Fruit fly (Drosophila melanogaster) whole organism, adult: ENCODE data around the gene CCT1.

Source experiments
- CG12768 ChIP-seq: fragments of 200-800 bp; sonication (Bioruptor generic); optimal IDR thresholded peaks from 2 replicates; lab custom pipeline; 2017; ENCODE audit warnings: missing biosample characterization, missing genetic modification characterization, mild to moderate bottlenecking, moderate library complexity, missing genetic modification reagents
- CG7101 ChIP-seq: fragments of 200-800 bp; sonication (Bioruptor generic); optimal IDR thresholded peaks from 2 replicates; lab custom pipeline; 2018; ENCODE audit warnings: missing biosample characterization, mild to moderate bottlenecking, missing genetic modification characterization, moderate library complexity
- bab1 ChIP-seq: fragments of 200-800 bp; sonication (Bioruptor generic); optimal IDR thresholded peaks from 3 replicates; lab custom pipeline; 2019; ENCODE audit warnings: missing biosample characterization, mild to moderate bottlenecking, missing genetic modification characterization, moderate library complexity
- cnc ChIP-seq, 2 experiments: fragments of >200 bp; optimal IDR thresholded peaks; 2 replicates each; lab custom pipeline; 2017
- kay ChIP-seq: fragments of 200-800 bp; sonication (Bioruptor generic); peaks from one replicate; lab custom pipeline; 2016; ENCODE audit warnings: missing biosample characterization, missing genetic modification characterization, borderline replicate concordance

DNA sequence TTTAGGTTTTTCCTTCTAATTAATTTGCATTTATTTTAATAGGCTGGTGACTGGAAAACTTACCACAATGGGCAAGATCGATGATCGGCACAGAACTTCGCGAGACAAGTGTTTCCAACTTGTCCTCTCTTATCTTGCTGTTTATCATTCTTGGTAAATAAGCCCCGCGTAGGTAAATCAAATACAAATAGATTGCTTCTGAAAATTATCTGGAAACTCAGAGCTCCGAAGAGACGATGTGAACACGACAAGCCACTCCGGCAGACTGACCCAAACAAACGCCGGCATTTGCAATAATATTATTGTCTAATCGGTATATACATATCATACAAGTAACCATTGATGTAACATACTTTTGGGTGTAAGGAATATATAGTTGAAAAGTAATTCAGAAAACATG, 39.1 kb upstream of the CCT1 start, which contains the start of gene CG33099:
- peak; percentile 79 for TF ChIP-seq CG7101
- peak; percentile 21 for TF ChIP-seq bab1 (GFP tag; lab: Kevin White, UChicago)
- TF ChIP-seq kay = peak; percentile 66
- no peak for TF ChIP-seq cnc (optimal IDR thresholded peaks at IDR 0.05; lab: Kevin White, UChicago)
- TF ChIP-seq CG12768 = peak; percentile 73
